Fruit fly (Drosophila melanogaster): ENCODE results near the gene CG3706.

dm6 chrX:932859-933258, 584 bp upstream of the CG3706 start:
- no peak for TF ChIP-seq h (GFP tag; optimal IDR thresholded peaks at IDR 0.05)
- TF ChIP-seq fru (GFP tag; optimal IDR thresholded peaks at IDR 0.05): no peak
- no peak for TF ChIP-seq Hr78 (GFP tag; optimal IDR thresholded peaks at IDR 0.05)
- TF ChIP-seq Mio (GFP tag; optimal IDR thresholded peaks at IDR 0.05): no peak
- no peak for TF ChIP-seq Hnf4 (GFP tag; optimal IDR thresholded peaks at IDR 0.05)
- TF ChIP-seq Abd-B (GFP tag; optimal IDR thresholded peaks at IDR 0.05): no peak

Data from whole organism, wandering third instar larva.